Worm (Caenorhabditis elegans) whole organism, mixed stage, embryonic: ENCODE measurements around the gene F41G3.20.

ENCODE experiments used
- M03D4.4 ChIP-seq: sonication (generic microtip); optimal IDR thresholded peaks from 2 replicates; lab custom pipeline; 2017; ENCODE audit warnings: mild to moderate bottlenecking, missing genetic modification characterization, missing compliant biosample characterization
- blmp-1 ChIP-seq: fragments of 150-350 bp; optimal IDR thresholded peaks from 2 replicates; lab custom pipeline; 2014; ENCODE audit warnings: missing biosample characterization, missing genetic modification characterization
- nhr-12 ChIP-seq: fragments of 150-350 bp; optimal IDR thresholded peaks from 2 replicates; lab custom pipeline; 2014; ENCODE audit warnings: missing biosample characterization, missing genetic modification characterization
- nhr-237 ChIP-seq: fragments of 150-350 bp; optimal IDR thresholded peaks from 2 replicates; lab custom pipeline; 2014; ENCODE audit warnings: missing biosample characterization, missing genetic modification characterization
- pha-4 ChIP-seq: fragments of 150-350 bp; optimal IDR thresholded peaks from 2 replicates; lab custom pipeline; 2018; ENCODE audit warnings: missing biosample characterization, missing genetic modification reagents, missing genetic modification characterization
- sptf-1 ChIP-seq: sonication (generic microtip); optimal IDR thresholded peaks from 2 replicates; lab custom pipeline; 2017; ENCODE audit warnings: mild to moderate bottlenecking, missing genetic modification characterization, moderate library complexity, missing compliant biosample characterization
- unc-62 ChIP-seq: fragments of 150-350 bp; optimal IDR thresholded peaks from 2 replicates; lab custom pipeline; 2014; ENCODE audit warnings: missing biosample characterization, missing genetic modification reagents, missing genetic modification characterization

ce11 chrII:6781983-6782382, 31.2 kb upstream of the F41G3.20 start:
- TF ChIP-seq nhr-12 (tag; lab: Kevin White, UChicago) (no peak), M03D4.4 (no peak), unc-62 (no peak), nhr-237 (tag; lab: Kevin White, UChicago) (no peak), pha-4 (tag; lab: Kevin White, UChicago) (no peak), blmp-1 (tag; lab: Kevin White, UChicago) (no peak), sptf-1 (tag; lab: Kevin White, UChicago) (no peak)
